Fruit fly (Drosophila melanogaster): ENCODE data around the gene CG4558.

DNA sequence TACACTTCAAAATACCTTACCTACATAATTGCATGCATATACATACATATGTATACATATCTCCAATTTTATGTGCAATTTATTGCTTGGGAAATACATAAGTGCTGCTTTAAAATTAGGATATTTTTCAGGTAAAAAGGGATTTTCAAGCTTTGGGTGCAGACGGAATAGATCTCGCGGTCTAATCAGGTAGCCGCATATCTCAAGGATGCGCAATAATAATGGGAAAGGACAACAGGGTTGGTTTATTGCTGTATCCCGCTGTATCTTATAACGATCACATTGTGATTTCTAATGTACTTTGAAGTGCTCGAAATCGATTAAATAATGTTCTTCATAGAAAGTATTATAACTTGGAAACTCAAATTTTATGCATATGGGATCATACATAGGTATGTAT lies 8.1 kb downstream of the CG4558 start:
- TF ChIP-seq CG12605 (GFP tag; IDR thresholded peaks at IDR 0.05), result no peak
- no peak for TF ChIP-seq Pif1B (GFP tag; optimal IDR thresholded peaks at IDR 0.05)
- TF ChIP-seq CG9948 (tag; optimal IDR thresholded peaks at IDR 0.05), result no peak
- no peak for TF ChIP-seq CG15710 (tag; optimal IDR thresholded peaks at IDR 0.05)
- no peak for TF ChIP-seq EcR (GFP tag; optimal IDR thresholded peaks at IDR 0.05)
- TF ChIP-seq CG8159 (tag; optimal IDR thresholded peaks at IDR 0.05), result no peak
- TF ChIP-seq Snoo (tag; optimal IDR thresholded peaks at IDR 0.05), result no peak
- no peak for TF ChIP-seq CG17806 (tag; optimal IDR thresholded peaks at IDR 0.05)
- TF ChIP-seq CG32121 (GFP tag; IDR thresholded peaks at IDR 0.05), result no peak
- TF ChIP-seq rn (GFP tag; IDR thresholded peaks at IDR 0.05), result no peak
- TF ChIP-seq Ets98B (GFP tag; IDR thresholded peaks at IDR 0.05), result no peak
- no peak for TF ChIP-seq CG4496 (GFP tag; IDR thresholded peaks at IDR 0.05)
- TF ChIP-seq Pif1A (GFP tag; optimal IDR thresholded peaks at IDR 0.05), result no peak
